Worm (Caenorhabditis elegans) whole organism, mixed stage, embryonic: ENCODE results near the gene C05B5.8.

Experiments
- ceh-83 ChIP-seq: fragments of 200-800 bp; sonication (Bioruptor generic); optimal IDR thresholded peaks from 2 replicates; lab custom pipeline; 2018; ENCODE audit warnings: mild to moderate bottlenecking, missing genetic modification characterization, missing compliant biosample characterization
- drap-1 ChIP-seq: fragments of 200-800 bp; sonication (Bioruptor generic); optimal IDR thresholded peaks from 3 replicates; lab custom pipeline; 2018; ENCODE audit warnings: mild to moderate bottlenecking, missing genetic modification characterization, missing compliant biosample characterization
- elt-3 ChIP-seq: fragments of 150-350 bp; optimal IDR thresholded peaks from 2 replicates; lab custom pipeline; 2014; ENCODE audit warnings: missing biosample characterization, missing genetic modification characterization
- mep-1 ChIP-seq: fragments of 150-350 bp; optimal IDR thresholded peaks from 2 replicates; lab custom pipeline; 2017; ENCODE audit warnings: missing biosample characterization, missing genetic modification reagents, missing genetic modification characterization, inconsistent platforms
- nhr-12 ChIP-seq: fragments of 150-350 bp; optimal IDR thresholded peaks from 2 replicates; lab custom pipeline; 2014; ENCODE audit warnings: missing biosample characterization, missing genetic modification characterization
- nhr-237 ChIP-seq: fragments of 150-350 bp; optimal IDR thresholded peaks from 2 replicates; lab custom pipeline; 2014; ENCODE audit warnings: missing biosample characterization, missing genetic modification characterization
- nhr-28 ChIP-seq: fragments of 150-350 bp; optimal IDR thresholded peaks from 2 replicates; lab custom pipeline; 2014; ENCODE audit warnings: missing biosample characterization, missing genetic modification characterization
- nhr-76 ChIP-seq: sonication (generic microtip); optimal IDR thresholded peaks from 2 replicates; lab custom pipeline; 2017; ENCODE audit warnings: missing biosample characterization, missing genetic modification characterization
- snpc-4 ChIP-seq: fragments of 150-350 bp; optimal IDR thresholded peaks from 2 replicates; lab custom pipeline; 2014; ENCODE audit warnings: missing biosample characterization, missing genetic modification characterization
- unc-120 ChIP-seq: sonication (generic microtip); optimal IDR thresholded peaks from 2 replicates; lab custom pipeline; 2017; ENCODE audit warnings: missing genetic modification characterization, missing compliant biosample characterization; ENCODE audit not compliant: poor library complexity, severe bottlenecking
- unc-39 ChIP-seq: fragments of 150-350 bp; optimal IDR thresholded peaks from 2 replicates; lab custom pipeline; 2014; ENCODE audit warnings: missing biosample characterization, missing genetic modification characterization
- unc-62 ChIP-seq: fragments of 150-350 bp; optimal IDR thresholded peaks from 2 replicates; lab custom pipeline; 2014; ENCODE audit warnings: missing biosample characterization, missing genetic modification reagents, missing genetic modification characterization

DNA sequence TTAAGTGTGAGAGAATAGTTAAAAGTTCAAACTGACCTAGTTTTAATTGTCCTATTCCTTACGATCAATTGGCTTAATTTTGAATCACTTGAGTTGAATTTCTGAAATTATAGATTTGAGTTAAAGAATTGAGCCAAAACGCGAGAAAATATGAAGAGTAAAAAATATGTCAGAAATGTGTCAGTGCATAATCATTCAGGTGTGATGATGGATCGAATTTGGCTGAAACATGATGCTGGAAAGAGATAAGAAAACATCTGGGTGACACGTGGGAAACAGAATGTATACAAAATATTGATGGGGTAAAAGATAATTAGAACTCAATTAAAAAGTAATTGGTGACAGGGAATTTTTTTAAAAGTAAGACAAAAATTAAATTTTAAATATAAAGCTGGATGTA lies 32.8 kb downstream of the C05B5.8 start, which contains the start of gene R10E12.2:
- TF ChIP-seq drap-1 (GFP tag; lab: Kevin White, UChicago) = no peak
- TF ChIP-seq unc-62 (GFP tag; lab: Kevin White, UChicago) = no peak
- TF ChIP-seq nhr-237 (tag; lab: Kevin White, UChicago) = no peak
- TF ChIP-seq mep-1 (tag; lab: Kevin White, UChicago) = no peak
- no peak for TF ChIP-seq ceh-83 (GFP tag; lab: Kevin White, UChicago)
- TF ChIP-seq nhr-12 (tag; lab: Kevin White, UChicago) = no peak
- no peak for TF ChIP-seq nhr-28 (tag; lab: Kevin White, UChicago)
- TF ChIP-seq snpc-4 (tag; lab: Kevin White, UChicago) = no peak
- no peak for TF ChIP-seq nhr-76 (tag; lab: Kevin White, UChicago)
- no peak for TF ChIP-seq unc-39 (tag; lab: Kevin White, UChicago)
- TF ChIP-seq elt-3 (tag; lab: Kevin White, UChicago) = no peak
- TF ChIP-seq unc-120 (tag; lab: Kevin White, UChicago) = no peak
